Fruit fly (Drosophila melanogaster): ENCODE measurements around the gene CG4022.

DNA sequence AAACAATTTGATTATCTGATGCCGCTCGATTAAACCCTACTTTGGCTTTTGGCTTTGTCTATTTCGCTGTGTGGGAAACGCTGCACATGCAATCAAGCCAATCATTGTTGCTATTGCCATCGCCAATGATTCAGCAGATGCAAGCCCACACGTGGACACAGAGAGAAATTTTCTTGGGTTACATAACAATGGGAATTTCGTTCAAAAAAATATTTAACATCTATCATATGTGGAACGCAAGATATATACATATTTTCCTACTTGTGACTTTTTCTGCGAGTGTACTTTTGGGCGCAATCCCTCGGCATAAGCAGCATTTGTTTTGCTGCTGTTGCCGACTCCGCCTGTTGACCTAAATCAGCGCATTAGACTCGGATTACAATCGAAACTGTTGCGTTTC lies 8.7 kb upstream of the CG4022 start:
- TF ChIP-seq psq (optimal IDR thresholded peaks at IDR 0.05) (no peak), Sin3A (optimal IDR thresholded peaks at IDR 0.05) (no peak), Myc (optimal IDR thresholded peaks at IDR 0.05) (no peak)

Measured in Kc167 (cell line).